Worm (Caenorhabditis elegans): ENCODE measurements around the gene C31H2.3.

Gene C31H2.3

ce11 chrX:5103422-5103821 is 50.8 kb downstream of the C31H2.3 start:
- TF ChIP-seq M03D4.4 (tag; optimal IDR thresholded peaks at IDR 0.05) (no peak), bed-3 (GFP tag; optimal IDR thresholded peaks at IDR 0.05) (no peak), pha-4 (tag; optimal IDR thresholded peaks at IDR 0.05) (no peak), unc-62 (GFP tag; optimal IDR thresholded peaks at IDR 0.05) (no peak), lin-13 (tag; optimal IDR thresholded peaks at IDR 0.05) (no peak), nhr-12 (tag; optimal IDR thresholded peaks at IDR 0.05) (no peak), hlh-1 (tag; optimal IDR thresholded peaks at IDR 0.05) (no peak), elt-3 (tag; optimal IDR thresholded peaks at IDR 0.05) (no peak), cnd-1 (tag; optimal IDR thresholded peaks at IDR 0.05) (no peak)

- TF ChIP-seq M03D4.4 (tag; optimal IDR thresholded peaks at IDR 0.05) (no peak), elt-3 (tag; optimal IDR thresholded peaks at IDR 0.05) (no peak), elt-1 (tag; optimal IDR thresholded peaks at IDR 0.05; ENCODE audit: borderline replicate concordance, insufficient read depth) (no peak), nhr-28 (tag; optimal IDR thresholded peaks at IDR 0.05) (no peak), mab-5 (tag; optimal IDR thresholded peaks at IDR 0.05) (no peak), ces-1 (GFP tag; optimal IDR thresholded peaks at IDR 0.05) (no peak), drap-1 (GFP tag; optimal IDR thresholded peaks at IDR 0.05) (no peak), ceh-39 (tag; optimal IDR thresholded peaks at IDR 0.05) (no peak), cnd-1 (tag; optimal IDR thresholded peaks at IDR 0.05) (no peak)
These were observed 51.8 kb downstream of the C31H2.3 start for ce11 chrX:5102338-5102737.
